Fruit fly (Drosophila melanogaster) Kc167 (cell line): ENCODE results near the gene CG13634.

Source experiments
- Sin3A ChIP-seq: fragments of >200 bp; optimal IDR thresholded peaks from 2 replicates; lab custom pipeline; 2018; ENCODE audit warnings: missing external identifiers
- h ChIP-seq: fragments of >200 bp; optimal IDR thresholded peaks from 3 replicates; lab custom pipeline; 2018; ENCODE audit warnings: missing external identifiers
- insv ChIP-seq: fragments of >200 bp; optimal IDR thresholded peaks from 3 replicates; lab custom pipeline; 2018; ENCODE audit warnings: missing external identifiers
- psq ChIP-seq: fragments of >200 bp; optimal IDR thresholded peaks from 2 replicates; lab custom pipeline; 2017; ENCODE audit warnings: missing external identifiers

DNA sequence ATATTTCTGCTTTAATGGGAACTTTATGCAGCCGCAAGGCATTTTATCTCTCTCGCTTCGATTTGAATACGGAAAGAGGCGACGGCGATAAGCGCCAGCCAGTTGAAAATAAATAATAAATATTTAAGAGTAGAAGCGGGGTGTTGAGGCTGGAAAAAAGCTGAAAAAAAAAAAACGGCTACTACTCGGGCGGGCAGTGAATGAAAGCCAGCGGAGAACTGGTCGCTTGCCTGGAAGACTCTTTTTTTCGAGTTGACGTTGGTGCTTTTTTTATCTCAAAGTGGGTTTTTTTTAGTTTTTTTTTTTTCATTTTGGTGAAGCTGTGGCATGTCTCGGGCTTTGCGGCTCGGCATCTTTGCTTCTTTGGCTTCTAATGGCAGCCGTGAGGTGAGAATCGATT is 16.5 kb downstream of the CG13634 start:
- TF ChIP-seq h (lab: Kevin White, UChicago) (no peak), psq (lab: Kevin White, UChicago) (no peak), Sin3A (lab: Kevin White, UChicago) (no peak), insv (lab: Kevin White, UChicago) (no peak)
